Fruit fly (Drosophila melanogaster) whole organism, wandering third instar larva: Measurements from ENCODE around the gene Fdh.

Experiments
- Abd-B ChIP-seq: fragments of >200 bp; optimal IDR thresholded peaks from 2 replicates; lab custom pipeline; 2017; ENCODE audit warnings: missing biosample characterization, missing genetic modification characterization
- CG32264 ChIP-seq: fragments of 200-800 bp; sonication (Bioruptor generic); optimal IDR thresholded peaks from 2 replicates; lab custom pipeline; 2016; ENCODE audit warnings: missing biosample characterization, missing genetic modification characterization
- CG9705 ChIP-seq: fragments of 200-800 bp; sonication (Bioruptor generic); optimal IDR thresholded peaks from 2 replicates; lab custom pipeline; 2018; ENCODE audit warnings: missing biosample characterization, mild to moderate bottlenecking, missing genetic modification characterization
- CrebA ChIP-seq: fragments of 200-800 bp; sonication (Bioruptor generic); optimal IDR thresholded peaks from 2 replicates; lab custom pipeline; 2016; ENCODE audit warnings: missing biosample characterization, mild to moderate bottlenecking, missing genetic modification characterization, borderline replicate concordance
- Dfd ChIP-seq: fragments of >200 bp; optimal IDR thresholded peaks from 2 replicates; lab custom pipeline; 2017; ENCODE audit warnings: missing biosample characterization, missing genetic modification characterization
- Dif ChIP-seq: fragments of 200-275, 200-300 bp; sonication (Bioruptor generic); optimal IDR thresholded peaks from 2 replicates; lab custom pipeline; 2018; ENCODE audit warnings: missing biosample characterization, missing genetic modification characterization; ENCODE audit not compliant: partially characterized antibody
- GATAd ChIP-seq: sonication (Bioruptor generic); optimal IDR thresholded peaks from 2 replicates; lab custom pipeline; 2016; ENCODE audit warnings: missing biosample characterization, missing genetic modification characterization
- HLH106 ChIP-seq: fragments of 200-800 bp; optimal IDR thresholded peaks from 3 replicates; lab custom pipeline; 2019; ENCODE audit warnings: missing biosample characterization, mild to moderate bottlenecking, missing genetic modification characterization, moderate library complexity
- Hnf4 ChIP-seq: fragments of 200-800 bp; sonication (Bioruptor generic); optimal IDR thresholded peaks from 2 replicates; lab custom pipeline; 2016; ENCODE audit warnings: missing biosample characterization, mild to moderate bottlenecking, missing genetic modification characterization
- Hr78 ChIP-seq: fragments of >200 bp; optimal IDR thresholded peaks from 2 replicates; lab custom pipeline; 2017; ENCODE audit warnings: missing biosample characterization, missing genetic modification characterization
- Hr83 ChIP-seq: fragments of 200-300 bp; sonication (Bioruptor generic); optimal IDR thresholded peaks from 2 replicates; lab custom pipeline; 2016; ENCODE audit warnings: missing biosample characterization, mild to moderate bottlenecking, missing genetic modification characterization, moderate library complexity; ENCODE audit not compliant: poor library complexity, severe bottlenecking
- Jra ChIP-seq: sonication (Bioruptor generic); optimal IDR thresholded peaks from 2 replicates; lab custom pipeline; 2016; ENCODE audit warnings: missing biosample characterization, missing genetic modification characterization
- Mio ChIP-seq: sonication (Bioruptor generic); optimal IDR thresholded peaks from 2 replicates; lab custom pipeline; 2016; ENCODE audit warnings: missing biosample characterization, missing genetic modification characterization
- Myc ChIP-seq: fragments of >200 bp; optimal IDR thresholded peaks from 2 replicates; lab custom pipeline; 2017
- N ChIP-seq: fragments of >200 bp; optimal IDR thresholded peaks from 2 replicates; lab custom pipeline; 2018; ENCODE audit warnings: missing biosample characterization, missing external identifiers, missing genetic modification characterization
- OdsH ChIP-seq: fragments of 200-800 bp; sonication (Bioruptor generic); optimal IDR thresholded peaks from 2 replicates; lab custom pipeline; 2016; ENCODE audit warnings: missing biosample characterization, mild to moderate bottlenecking, missing genetic modification characterization
- Rel ChIP-seq, 2 experiments: fragments of 200-800 bp; sonication (Bioruptor generic) in 1 of 2; optimal IDR thresholded peaks; 2 replicates in 1 of 2; 3 replicates in 1 of 2; lab custom pipeline; 2016 to 2019; ENCODE audit warnings: mild to moderate bottlenecking in 2 of 2, missing biosample characterization in 2 of 2, missing genetic modification characterization in 2 of 2, moderate library complexity in 1 of 2
- Sp1 ChIP-seq: fragments of 200-800 bp; sonication (Bioruptor generic); optimal IDR thresholded peaks from 3 replicates; lab custom pipeline; 2019; ENCODE audit warnings: missing biosample characterization, mild to moderate bottlenecking, missing genetic modification characterization, moderate library complexity
- Vsx2 ChIP-seq: fragments of 200-300, 225-300 bp; sonication (Bioruptor generic); optimal IDR thresholded peaks from 2 replicates; lab custom pipeline; 2018; ENCODE audit warnings: missing biosample characterization, missing genetic modification characterization; ENCODE audit not compliant: partially characterized antibody
- br ChIP-seq: fragments of 200-800 bp; sonication (Bioruptor generic); optimal IDR thresholded peaks from 2 replicates; lab custom pipeline; 2016; ENCODE audit warnings: missing biosample characterization, missing genetic modification characterization
- brk ChIP-seq: fragments of 200-800 bp; sonication (Bioruptor generic); optimal IDR thresholded peaks from 2 replicates; lab custom pipeline; 2016; ENCODE audit warnings: missing biosample characterization, mild to moderate bottlenecking, missing genetic modification characterization
- dl ChIP-seq, 2 experiments: fragments of 175-275, 200-275 bp in 1 of 2; fragments of 200-275 bp in 1 of 2; sonication (Bioruptor generic); optimal IDR thresholded peaks; lab custom pipeline; 2018; ENCODE audit warnings: mild to moderate bottlenecking in 2 of 2, missing biosample characterization in 2 of 2, missing genetic modification characterization in 2 of 2, moderate library complexity in 2 of 2; ENCODE audit not compliant: partially characterized antibody in 2 of 2, insufficient read depth in 1 of 2
- dmrt93B ChIP-seq: fragments of 200-800 bp; sonication (Bioruptor generic); optimal IDR thresholded peaks from 2 replicates; lab custom pipeline; 2018; ENCODE audit warnings: missing biosample characterization, mild to moderate bottlenecking, missing genetic modification characterization
- dsf ChIP-seq: sonication (Bioruptor generic); optimal IDR thresholded peaks from 2 replicates; lab custom pipeline; 2016; ENCODE audit warnings: missing biosample characterization, missing genetic modification characterization, borderline replicate concordance
- ey ChIP-seq: fragments of 200-800 bp; sonication (Bioruptor generic); optimal IDR thresholded peaks from 2 replicates; lab custom pipeline; 2016; ENCODE audit warnings: missing biosample characterization, missing genetic modification characterization
- foxo ChIP-seq, 2 experiments: fragments of 200-800 bp; sonication (Bioruptor generic); optimal IDR thresholded peaks; 2 replicates in 1 of 2; 3 replicates in 1 of 2; lab custom pipeline; 2016 to 2017; ENCODE audit warnings: missing biosample characterization in 2 of 2, missing genetic modification characterization in 2 of 2
- fru ChIP-seq: fragments of 200-800 bp; sonication (Bioruptor generic); optimal IDR thresholded peaks from 3 replicates; lab custom pipeline; 2016; ENCODE audit warnings: missing biosample characterization, mild to moderate bottlenecking, missing genetic modification characterization
- h ChIP-seq: fragments of 200-800 bp; sonication (Bioruptor generic); optimal IDR thresholded peaks from 3 replicates; lab custom pipeline; 2016; ENCODE audit warnings: missing biosample characterization, mild to moderate bottlenecking, missing genetic modification characterization
- lola ChIP-seq: fragments of >200 bp; optimal IDR thresholded peaks from 2 replicates; lab custom pipeline; 2017; ENCODE audit warnings: missing biosample characterization, missing genetic modification characterization
- pan ChIP-seq: fragments of >200 bp; optimal IDR thresholded peaks from 2 replicates; lab custom pipeline; 2017
- psq ChIP-seq: fragments of 200-800 bp; sonication (Bioruptor generic); optimal IDR thresholded peaks from 3 replicates; lab custom pipeline; 2017; ENCODE audit warnings: missing biosample characterization, mild to moderate bottlenecking, missing genetic modification characterization, moderate library complexity
- rgr ChIP-seq: fragments of 200-800 bp; sonication (Bioruptor generic); optimal IDR thresholded peaks from 3 replicates; lab custom pipeline; 2016; ENCODE audit warnings: missing biosample characterization, mild to moderate bottlenecking, missing genetic modification characterization
- sage ChIP-seq: fragments of 200-800 bp; sonication (Bioruptor generic); optimal IDR thresholded peaks from 2 replicates; lab custom pipeline; 2016; ENCODE audit warnings: missing biosample characterization, mild to moderate bottlenecking, missing genetic modification characterization
- sv ChIP-seq: fragments of 200-800 bp; sonication (Bioruptor generic); optimal IDR thresholded peaks from 3 replicates; lab custom pipeline; 2016; ENCODE audit warnings: missing biosample characterization, missing genetic modification characterization
- tai ChIP-seq: sonication (Bioruptor generic); optimal IDR thresholded peaks from 2 replicates; lab custom pipeline; 2016; ENCODE audit warnings: missing biosample characterization, missing genetic modification characterization
- usp ChIP-seq: fragments of >200 bp; optimal IDR thresholded peaks from 2 replicates; lab custom pipeline; 2017; ENCODE audit warnings: missing biosample characterization, missing genetic modification characterization
- woc ChIP-seq: sonication (Bioruptor generic); optimal IDR thresholded peaks from 2 replicates; lab custom pipeline; 2016; ENCODE audit warnings: missing biosample characterization, mild to moderate bottlenecking, missing genetic modification characterization

The Fdh gene

dm6 chr3R:10842422-10842821 is 29.8 kb downstream of the Fdh start:
- TF ChIP-seq h, result peak; percentile 25
- TF ChIP-seq N (GFP tag; lab: Kevin White, UChicago), result no peak
- TF ChIP-seq ey (GFP tag; lab: Kevin White, UChicago), result no peak
- TF ChIP-seq psq (GFP tag; lab: Kevin White, UChicago), result no peak
- no peak for TF ChIP-seq sv (GFP tag; lab: Kevin White, UChicago)
- TF ChIP-seq brk, result no peak
- no peak for TF ChIP-seq Abd-B (GFP tag; lab: Kevin White, UChicago)
- peak in 1 of 2 experiments; percentile 12 for TF ChIP-seq foxo (GFP tag; optimal IDR thresholded peaks at IDR 0.05; lab: Kevin White, UChicago)
- no peak for TF ChIP-seq dl (GFP tag; optimal IDR thresholded peaks at IDR 0.05; lab: Kevin White, UChicago; ENCODE audit: insufficient read depth in 1 of 2, partially characterized antibody in 2 of 2)
- peak; percentile 13 for TF ChIP-seq OdsH (GFP tag; lab: Kevin White, UChicago)
- TF ChIP-seq HLH106 (tag; lab: Kevin White, UChicago), result peak; percentile 19
- no peak for TF ChIP-seq CG32264 (GFP tag; lab: Kevin White, UChicago)
- no peak for TF ChIP-seq br
- TF ChIP-seq Dif, result no peak
- TF ChIP-seq woc (GFP tag; lab: Kevin White, UChicago), result no peak
- TF ChIP-seq Sp1 (GFP tag; lab: Kevin White, UChicago), result peak; percentile 17
- TF ChIP-seq sage (GFP tag; lab: Kevin White, UChicago), result no peak
- no peak for TF ChIP-seq rgr (GFP tag; lab: Kevin White, UChicago)

dm6 chr3R:10836924-10837323 is 35.3 kb downstream of the Fdh start:
- TF ChIP-seq lola (GFP tag; lab: Kevin White, UChicago) (no peak), Dfd (no peak), usp (GFP tag; lab: Kevin White, UChicago) (no peak), pan (lab: Kevin White, UChicago) (no peak), Sp1 (GFP tag; lab: Kevin White, UChicago) (no peak), h (no peak), dmrt93B (GFP tag; lab: Kevin White, UChicago) (no peak), CG9705 (GFP tag; lab: Kevin White, UChicago) (no peak), tai (GFP tag; lab: Kevin White, UChicago) (no peak), Hr83 (no peak), dl (GFP tag; optimal IDR thresholded peaks at IDR 0.05; lab: Kevin White, UChicago; ENCODE audit: insufficient read depth in 1 of 2, partially characterized antibody in 2 of 2) (no peak), N (GFP tag; lab: Kevin White, UChicago) (no peak), sage (GFP tag; lab: Kevin White, UChicago) (no peak), brk (no peak), woc (GFP tag; lab: Kevin White, UChicago) (no peak), GATAd (GFP tag; lab: Kevin White, UChicago) (no peak)

dm6 chr3R:10834893-10835292 is 37.3 kb downstream of the Fdh start:
- TF ChIP-seq brk, result peak; percentile 95
- peak; percentile 79 for TF ChIP-seq Jra (GFP tag; lab: Kevin White, UChicago)
- peak; percentile 75 for TF ChIP-seq tai (GFP tag; lab: Kevin White, UChicago)
- no peak for TF ChIP-seq usp (GFP tag; lab: Kevin White, UChicago)
- TF ChIP-seq lola (GFP tag; lab: Kevin White, UChicago), result no peak
- TF ChIP-seq h, result peak; percentile 97
- TF ChIP-seq CG32264 (GFP tag; lab: Kevin White, UChicago), result peak; percentile 86
- peak; percentile 94 for TF ChIP-seq br
- peak; percentile 57 for TF ChIP-seq dsf (GFP tag; lab: Kevin White, UChicago)
- TF ChIP-seq Rel (GFP tag; optimal IDR thresholded peaks at IDR 0.05; lab: Kevin White, UChicago), result peak; percentile 90
- TF ChIP-seq Rel (tag; optimal IDR thresholded peaks at IDR 0.05; lab: Kevin White, UChicago), result peak; percentile 70
- peak; percentile 95 for TF ChIP-seq sage (GFP tag; lab: Kevin White, UChicago)
- TF ChIP-seq Sp1 (GFP tag; lab: Kevin White, UChicago), result peak; percentile 97
- TF ChIP-seq GATAd (GFP tag; lab: Kevin White, UChicago), result no peak
- peak; percentile 6 for TF ChIP-seq Vsx2
- peak; percentile 96 for TF ChIP-seq HLH106 (tag; lab: Kevin White, UChicago)
- TF ChIP-seq woc (GFP tag; lab: Kevin White, UChicago), result peak; percentile 92
- TF ChIP-seq Hr83, result peak; percentile 63
- TF ChIP-seq Abd-B (GFP tag; lab: Kevin White, UChicago), result no peak
- peak; percentile 89 for TF ChIP-seq CrebA (GFP tag; lab: Kevin White, UChicago)
- peak; percentile 67 to 97 for TF ChIP-seq foxo (GFP tag; optimal IDR thresholded peaks at IDR 0.05; lab: Kevin White, UChicago)
- no peak for TF ChIP-seq Hr78
- no peak for TF ChIP-seq sv (GFP tag; lab: Kevin White, UChicago)
- peak; percentile 92 for TF ChIP-seq psq (GFP tag; lab: Kevin White, UChicago)
- TF ChIP-seq Hnf4, result peak; percentile 90
- no peak for TF ChIP-seq N (GFP tag; lab: Kevin White, UChicago)
- TF ChIP-seq Myc (lab: Kevin White, UChicago), result no peak
- peak; percentile 90 for TF ChIP-seq ey (GFP tag; lab: Kevin White, UChicago)
- peak; percentile 89 for TF ChIP-seq dmrt93B (GFP tag; lab: Kevin White, UChicago)
- TF ChIP-seq CG9705 (GFP tag; lab: Kevin White, UChicago), result peak; percentile 90
- TF ChIP-seq Mio (GFP tag; lab: Kevin White, UChicago), result no peak
- TF ChIP-seq OdsH (GFP tag; lab: Kevin White, UChicago), result peak; percentile 96
- TF ChIP-seq fru (GFP tag; lab: Kevin White, UChicago), result peak; percentile 96
- TF ChIP-seq Dif, result no peak
- TF ChIP-seq rgr (GFP tag; lab: Kevin White, UChicago), result peak; percentile 95
- TF ChIP-seq, all 38 proteins: peak for 24
